Worm (Caenorhabditis elegans) whole organism, midembryonic: Measurements from ENCODE around the gene col-42.

Experiments
- cog-1 ChIP-seq: sonication (generic microtip); optimal IDR thresholded peaks from 2 replicates; lab custom pipeline; 2016; ENCODE audit warnings: missing genetic modification characterization, missing compliant biosample characterization
- flt-1 ChIP-seq: fragments of 200-800 bp; sonication (Bioruptor generic); IDR thresholded peaks from 2 replicates; pipeline ENCODE4 v1.3.6; 2022; ENCODE audit warnings: missing genetic modification characterization, missing compliant biosample characterization
- klf-2 ChIP-seq: fragments of 200-800 bp; sonication (Bioruptor generic); conservative IDR thresholded peaks from 2 replicates; pipeline ENCODE4 v1.3.6; 2022; ENCODE audit warnings: missing genetic modification reagents, missing genetic modification characterization, missing compliant biosample characterization
- med-1 ChIP-seq: sonication (generic microtip); optimal IDR thresholded peaks from 2 replicates; lab custom pipeline; 2017; ENCODE audit warnings: missing genetic modification characterization, mild to moderate bottlenecking, missing compliant biosample characterization, antibody characterized with exemption, missing genetic modification reagents; ENCODE audit not compliant: insufficient read depth
- ref-1 ChIP-seq: fragments of 200-800 bp; sonication (Bioruptor generic); conservative IDR thresholded peaks from 2 replicates; pipeline ENCODE4 v1.3.6; 2022; ENCODE audit warnings: missing genetic modification reagents, missing genetic modification characterization, missing compliant biosample characterization
- tab-1 ChIP-seq: fragments of 200-800 bp; sonication (Bioruptor generic); IDR thresholded peaks from 2 replicates; pipeline ENCODE4 v1.3.6; 2022; ENCODE audit warnings: missing genetic modification characterization, missing compliant biosample characterization
- ztf-23 ChIP-seq: fragments of 200-800 bp; sonication (Bioruptor generic); IDR thresholded peaks from 2 replicates; pipeline ENCODE4 v1.3.6; 2022; ENCODE audit warnings: missing genetic modification reagents, missing genetic modification characterization, missing compliant biosample characterization
- ztf-29 ChIP-seq: fragments of 200-800 bp; sonication (Bioruptor generic); IDR thresholded peaks from 2 replicates; pipeline ENCODE4 v1.3.6; 2022; ENCODE audit warnings: missing genetic modification reagents, missing genetic modification characterization, missing compliant biosample characterization

DNA sequence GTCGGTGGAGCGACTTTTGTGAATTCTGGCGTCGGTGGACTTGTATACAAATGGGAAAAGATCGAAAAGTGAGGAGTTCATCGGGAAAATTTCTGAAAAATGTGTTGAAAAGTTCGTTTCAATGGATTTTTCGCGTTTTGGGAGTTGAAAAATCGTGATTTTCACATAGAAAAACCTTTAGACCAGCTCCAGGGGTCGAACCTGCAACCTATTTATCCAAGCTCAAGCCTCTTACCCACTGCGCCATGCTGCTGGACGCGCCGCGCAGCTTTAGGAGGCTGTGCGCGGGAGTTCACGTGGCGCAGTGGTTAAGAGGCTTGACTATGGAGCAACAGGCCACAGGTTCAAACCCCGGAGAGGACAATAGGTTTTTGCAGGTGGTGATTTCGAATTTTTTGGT lies 15.8 kb upstream of the col-42 start, which contains the start of gene Y69H2.1:
- no peak for TF ChIP-seq med-1 (GFP tag; lab: Kevin White, UChicago)
- no peak for TF ChIP-seq tab-1
- TF ChIP-seq cog-1 (tag; lab: Kevin White, UChicago): no peak
- TF ChIP-seq klf-2 (GFP tag; lab: Robert Waterston, UW): no peak
- TF ChIP-seq flt-1 (GFP tag; lab: Robert Waterston, UW): no peak
- TF ChIP-seq ztf-23 (GFP tag; lab: Robert Waterston, UW): no peak
- no peak for TF ChIP-seq ref-1 (GFP tag; lab: Robert Waterston, UW)
- TF ChIP-seq ztf-29 (GFP tag; lab: Robert Waterston, UW): no peak
